Worm (Caenorhabditis elegans): Measurements from ENCODE around the gene twk-48.

Gene twk-48

ce11 chrIII:9867352-9867751, 6.8 kb downstream of the twk-48 start:
- TF ChIP-seq T07F8.4 (tag; optimal IDR thresholded peaks at IDR 0.05) (no peak), B0261.1 (tag; optimal IDR thresholded peaks at IDR 0.05) (no peak), F55B11.4 (tag; optimal IDR thresholded peaks at IDR 0.05; ENCODE audit: borderline replicate concordance, insufficient read depth) (no peak), K11D2.4 (GFP tag; IDR thresholded peaks at IDR 0.05) (no peak), ztf-6 (GFP tag; IDR thresholded peaks at IDR 0.05) (no peak), ceh-40 (GFP tag; IDR thresholded peaks at IDR 0.05) (no peak), hlh-26 (GFP tag; conservative IDR thresholded peaks at IDR 0.05) (no peak), F33H1.4 (GFP tag; IDR thresholded peaks at IDR 0.05) (no peak), F49E8.2 (tag; optimal IDR thresholded peaks at IDR 0.05; ENCODE audit: insufficient read depth) (no peak), hmg-20 (GFP tag; IDR thresholded peaks at IDR 0.05) (no peak), F22D6.2 (tag; optimal IDR thresholded peaks at IDR 0.05) (no peak), nhr-90 (tag; optimal IDR thresholded peaks at IDR 0.05) (no peak), nhr-179 (tag; optimal IDR thresholded peaks at IDR 0.05) (no peak), ztf-18 (tag; optimal IDR thresholded peaks at IDR 0.05) (no peak), zim-3 (tag; optimal IDR thresholded peaks at IDR 0.05) (no peak)

ce11 chrIII:9867780-9868503, 7.4 kb downstream of the twk-48 start, which contains the start of gene dhhc-4:
dhhc-4 (minus strand) TSS chrIII:9867792.
- TF ChIP-seq madf-8 (GFP tag; conservative IDR thresholded peaks at IDR 0.05) (peak; percentile 37; the same call in 1 of the 2 replicates), attf-5 (GFP tag; optimal IDR thresholded peaks at IDR 0.05) (no peak), rcor-1 (GFP tag; IDR thresholded peaks at IDR 0.05) (0 out of 2 replicates have a peak, but pooled peaks have one; percentile 41), ZK185.1 (tag; optimal IDR thresholded peaks at IDR 0.05; ENCODE audit: poor library complexity, severe bottlenecking) (peak; percentile 88), ceh-100 (GFP tag; IDR thresholded peaks at IDR 0.05) (peak; percentile 33; the same call in 1 of the 2 replicates), ccch-3 (GFP tag; optimal IDR thresholded peaks at IDR 0.05) (peak; percentile 45), let-607 (tag; optimal IDR thresholded peaks at IDR 0.05) (peak in 1 of 2 experiments; percentile 71), dpff-1 (tag; optimal IDR thresholded peaks at IDR 0.05) (no peak), tlf-1 (GFP tag; optimal IDR thresholded peaks at IDR 0.05) (peak; percentile 44), mcd-1 (GFP tag; IDR thresholded peaks at IDR 0.05) (no peak), ztf-26 (tag; optimal IDR thresholded peaks at IDR 0.05) (no peak), B0035.1 (tag; optimal IDR thresholded peaks at IDR 0.05) (no peak), chd-7 (tag; optimal IDR thresholded peaks at IDR 0.05) (no peak), K11D2.4 (GFP tag; IDR thresholded peaks at IDR 0.05) (peak; percentile 58; the same call in 1 of the 2 replicates), B0019.2 (GFP tag; conservative IDR thresholded peaks at IDR 0.05) (no peak), egrh-3 (GFP tag; IDR thresholded peaks at IDR 0.05) (no peak), hsf-1 (GFP tag; IDR thresholded peaks at IDR 0.05) (0 out of 2 replicates have a peak, but pooled peaks have one; percentile 56), aptf-2 (GFP tag; conservative IDR thresholded peaks at IDR 0.05) (0 out of 2 replicates have a peak, but pooled peaks have one; percentile 53), lsl-1 (GFP tag; optimal IDR thresholded peaks at IDR 0.05) (peak; percentile 45), pbrm-1 (GFP tag; IDR thresholded peaks at IDR 0.05) (no peak), zim-3 (tag; optimal IDR thresholded peaks at IDR 0.05) (no peak), lir-1 (GFP tag; conservative IDR thresholded peaks at IDR 0.05) (peak; percentile 50), fkh-3 (tag; optimal IDR thresholded peaks at IDR 0.05) (no peak), ceh-27 (GFP tag; optimal IDR thresholded peaks at IDR 0.05) (peak; percentile 82), ama-1 (optimal IDR thresholded peaks at IDR 0.05) (no peak), ama-1 (GFP tag; optimal IDR thresholded peaks at IDR 0.05) (no peak), madf-10 (tag; optimal IDR thresholded peaks at IDR 0.05) (peak; percentile 62), dpl-1 (GFP tag; optimal IDR thresholded peaks at IDR 0.05) (peak; percentile 59), madf-3 (GFP tag; IDR thresholded peaks at IDR 0.05) (0 out of 2 replicates have a peak, but pooled peaks have one; percentile 40), efl-1 (GFP tag; optimal IDR thresholded peaks at IDR 0.05) (peak; percentile 53), T07F8.4 (tag; optimal IDR thresholded peaks at IDR 0.05) (peak; percentile 9), cebp-1 (GFP tag; IDR thresholded peaks at IDR 0.05) (no peak), cebp-1 (tag; optimal IDR thresholded peaks at IDR 0.05) (no peak), unc-130 (GFP tag; optimal IDR thresholded peaks at IDR 0.05) (peak; percentile 83), F22D6.2 (tag; optimal IDR thresholded peaks at IDR 0.05) (peak; percentile 9)
